Worm (Caenorhabditis elegans): ENCODE data around the gene C28C12.1.
A peak's percentile ranks its signal among the peaks of the same experiment; 100 is the strongest.

Gene C28C12.1

ce11 chrIV:8530042-8531027 is 28.9 kb downstream of the C28C12.1 start (continued):
- TF ChIP-seq lin-13 (GFP tag; optimal IDR thresholded peaks at IDR 0.05) (peak; percentile 51), fos-1 (tag; optimal IDR thresholded peaks at IDR 0.05) (no peak), mep-1 (tag; optimal IDR thresholded peaks at IDR 0.05) (peak; percentile 61), F16B12.6 (tag; optimal IDR thresholded peaks at IDR 0.05) (no peak), pax-3 (tag; optimal IDR thresholded peaks at IDR 0.05) (no peak), sup-37 (GFP tag; optimal IDR thresholded peaks at IDR 0.05) (no peak), hlh-4 (tag; optimal IDR thresholded peaks at IDR 0.05) (no peak), sox-4 (tag; optimal IDR thresholded peaks at IDR 0.05) (no peak), ceh-88 (GFP tag; IDR thresholded peaks at IDR 0.05) (peak; percentile 30; the same call in 1 of the 2 replicates), unc-62 (GFP tag; optimal IDR thresholded peaks at IDR 0.05) (no peak), C16A3.4 (tag; optimal IDR thresholded peaks at IDR 0.05) (peak; percentile 25), ceh-8 (GFP tag; optimal IDR thresholded peaks at IDR 0.05) (no peak), pqm-1 (tag; optimal IDR thresholded peaks at IDR 0.05) (peak; percentile 60), aly-2 (tag; optimal IDR thresholded peaks at IDR 0.05) (no peak), unc-98 (GFP tag; IDR thresholded peaks at IDR 0.05) (no peak), nhr-20 (tag; optimal IDR thresholded peaks at IDR 0.05) (peak; percentile 87), elt-2 (tag; optimal IDR thresholded peaks at IDR 0.05) (peak; percentile 98), jun-1 (tag; optimal IDR thresholded peaks at IDR 0.05) (peak; percentile 70), snpc-4 (tag; optimal IDR thresholded peaks at IDR 0.05) (no peak), lin-35 (GFP tag; optimal IDR thresholded peaks at IDR 0.05) (peak in 1 of 2 experiments; percentile 71), snu-23 (GFP tag; optimal IDR thresholded peaks at IDR 0.05) (peak; percentile 54), nhr-77 (tag; optimal IDR thresholded peaks at IDR 0.05) (no peak), nhr-237 (tag; optimal IDR thresholded peaks at IDR 0.05) (no peak), elt-3 (tag; optimal IDR thresholded peaks at IDR 0.05) (peak in 5 of 6 experiments; percentile 1 to 95 (median 28)), lin-15B (tag; optimal IDR thresholded peaks at IDR 0.05) (no peak), zip-4 (GFP tag; optimal IDR thresholded peaks at IDR 0.05) (no peak), mef-2 (tag; optimal IDR thresholded peaks at IDR 0.05) (no peak), zag-1 (tag; optimal IDR thresholded peaks at IDR 0.05) (no peak), nhr-12 (tag; optimal IDR thresholded peaks at IDR 0.05) (no peak), egl-27 (tag; optimal IDR thresholded peaks at IDR 0.05) (no peak), irx-1 (tag; optimal IDR thresholded peaks at IDR 0.05) (no peak), unc-86 (tag; optimal IDR thresholded peaks at IDR 0.05) (no peak), ceh-63 (GFP tag; optimal IDR thresholded peaks at IDR 0.05) (no peak), swsn-7 (tag; optimal IDR thresholded peaks at IDR 0.05) (no peak), grh-1 (GFP tag; IDR thresholded peaks at IDR 0.05) (no peak), isw-1 (GFP tag; IDR thresholded peaks at IDR 0.05) (no peak), sptf-1 (tag; optimal IDR thresholded peaks at IDR 0.05) (no peak)

ce11 chrIV:8532024-8532423 is 30.5 kb downstream of the C28C12.1 start:
- no peak for TF ChIP-seq dpl-1 (GFP tag; optimal IDR thresholded peaks at IDR 0.05)
- no peak for TF ChIP-seq ceh-8 (GFP tag; optimal IDR thresholded peaks at IDR 0.05)
- TF ChIP-seq ama-1 (optimal IDR thresholded peaks at IDR 0.05) = no peak
- TF ChIP-seq unc-130 (tag; optimal IDR thresholded peaks at IDR 0.05) = no peak
- TF ChIP-seq egl-27 (tag; optimal IDR thresholded peaks at IDR 0.05) = no peak
- TF ChIP-seq nhr-19 (GFP tag; conservative IDR thresholded peaks at IDR 0.05) = 0 out of 2 replicates have a peak, but pooled peaks have one; percentile 9
- TF ChIP-seq fkh-10 (GFP tag; optimal IDR thresholded peaks at IDR 0.05) = no peak
- no peak for TF ChIP-seq lir-3 (tag; optimal IDR thresholded peaks at IDR 0.05; ENCODE audit: poor library complexity)
- TF ChIP-seq snu-23 (GFP tag; optimal IDR thresholded peaks at IDR 0.05) = no peak
- no peak for TF ChIP-seq sox-4 (tag; optimal IDR thresholded peaks at IDR 0.05)
- peak in 1 of 2 experiments; percentile 36 for TF ChIP-seq lin-35 (GFP tag; optimal IDR thresholded peaks at IDR 0.05)
- TF ChIP-seq blmp-1 (tag; optimal IDR thresholded peaks at IDR 0.05) = peak; percentile 54
- no peak for TF ChIP-seq nhr-237 (tag; optimal IDR thresholded peaks at IDR 0.05)
- no peak for TF ChIP-seq nhr-11 (tag; optimal IDR thresholded peaks at IDR 0.05)
- no peak for TF ChIP-seq pag-3 (tag; optimal IDR thresholded peaks at IDR 0.05; ENCODE audit: borderline replicate concordance, insufficient read depth)
- no peak for TF ChIP-seq egl-13 (tag; optimal IDR thresholded peaks at IDR 0.05)
- TF ChIP-seq Y116A8C.19 (tag; optimal IDR thresholded peaks at IDR 0.05; ENCODE audit: borderline replicate concordance) = no peak
- no peak for TF ChIP-seq mdl-1 (tag; optimal IDR thresholded peaks at IDR 0.05)
- no peak for TF ChIP-seq zip-4 (GFP tag; optimal IDR thresholded peaks at IDR 0.05)
- TF ChIP-seq hlh-4 (tag; optimal IDR thresholded peaks at IDR 0.05) = no peak
- no peak for TF ChIP-seq grh-1 (GFP tag; IDR thresholded peaks at IDR 0.05)
- no peak for TF ChIP-seq pqm-1 (tag; optimal IDR thresholded peaks at IDR 0.05)
- TF ChIP-seq nhr-85 (tag) = no peak
- TF ChIP-seq nhr-77 (tag; optimal IDR thresholded peaks at IDR 0.05) = no peak
